Worm (Caenorhabditis elegans) whole organism, midembryonic: ENCODE results near the gene srj-32.
"Not testable (repeated sequence)": the region's sequence is repeated elsewhere in the genome, so short reads cannot be mapped to it uniquely, and the experiment has no call there.

Source experiments
- T22C8.4 ChIP-seq: fragments of 200-800 bp; sonication (Bioruptor generic); IDR thresholded peaks from 2 replicates; pipeline ENCODE4 v1.3.6; 2022; ENCODE audit warnings: missing genetic modification characterization, missing compliant biosample characterization
- cog-1 ChIP-seq: sonication (generic microtip); optimal IDR thresholded peaks from 2 replicates; lab custom pipeline; 2016; ENCODE audit warnings: missing genetic modification characterization, missing compliant biosample characterization
- flt-1 ChIP-seq: fragments of 200-800 bp; sonication (Bioruptor generic); IDR thresholded peaks from 2 replicates; pipeline ENCODE4 v1.3.6; 2022; ENCODE audit warnings: missing genetic modification characterization, missing compliant biosample characterization
- klf-2 ChIP-seq: fragments of 200-800 bp; sonication (Bioruptor generic); conservative IDR thresholded peaks from 2 replicates; pipeline ENCODE4 v1.3.6; 2022; ENCODE audit warnings: missing genetic modification reagents, missing genetic modification characterization, missing compliant biosample characterization
- med-1 ChIP-seq: sonication (generic microtip); optimal IDR thresholded peaks from 2 replicates; lab custom pipeline; 2017; ENCODE audit warnings: missing genetic modification characterization, mild to moderate bottlenecking, missing compliant biosample characterization, antibody characterized with exemption, missing genetic modification reagents; ENCODE audit not compliant: insufficient read depth
- tab-1 ChIP-seq: fragments of 200-800 bp; sonication (Bioruptor generic); IDR thresholded peaks from 2 replicates; pipeline ENCODE4 v1.3.6; 2022; ENCODE audit warnings: missing genetic modification characterization, missing compliant biosample characterization
- ztf-23 ChIP-seq: fragments of 200-800 bp; sonication (Bioruptor generic); IDR thresholded peaks from 2 replicates; pipeline ENCODE4 v1.3.6; 2022; ENCODE audit warnings: missing genetic modification reagents, missing genetic modification characterization, missing compliant biosample characterization
- ztf-29 ChIP-seq: fragments of 200-800 bp; sonication (Bioruptor generic); IDR thresholded peaks from 2 replicates; pipeline ENCODE4 v1.3.6; 2022; ENCODE audit warnings: missing genetic modification reagents, missing genetic modification characterization, missing compliant biosample characterization

DNA sequence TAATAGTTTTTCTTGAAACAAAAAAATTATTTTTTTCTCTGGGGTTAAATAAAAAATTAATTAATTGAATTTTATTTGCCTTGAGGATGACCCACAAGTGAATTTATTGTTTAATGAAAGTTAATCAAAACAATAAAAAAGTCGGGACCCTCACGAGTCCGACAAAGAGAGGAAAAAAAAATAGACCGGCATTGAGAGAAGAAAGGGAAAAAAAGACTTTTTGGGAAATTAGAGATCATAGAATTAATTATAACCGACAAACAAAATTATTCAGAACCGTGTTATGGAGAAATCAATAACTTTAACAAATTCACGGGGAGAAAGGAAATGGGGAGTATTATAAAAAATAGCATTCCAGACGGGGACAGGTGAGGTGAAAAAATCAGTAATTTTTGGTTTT lies 40.1 kb upstream of the srj-32 start, which contains the start of gene F10G2.7:
- not testable (repeated sequence) for TF ChIP-seq flt-1; tab-1 (GFP tag; lab: Robert Waterston, UW); cog-1 (tag; lab: Kevin White, UChicago); ztf-29 (GFP tag; lab: Robert Waterston, UW); T22C8.4 (GFP tag; lab: Robert Waterston, UW); med-1; ztf-23 (GFP tag; lab: Robert Waterston, UW); klf-2 (GFP tag; lab: Robert Waterston, UW)
